Worm (Caenorhabditis elegans) whole organism, L3 larva: Measurements from ENCODE around the gene lias-1.
A peak's percentile ranks its signal among the peaks of the same experiment; 100 is the strongest.

Source experiments
- R02D3.7 ChIP-seq: fragments of 150-350 bp; optimal IDR thresholded peaks from 2 replicates; lab custom pipeline; 2014; ENCODE audit warnings: missing biosample characterization, missing genetic modification characterization
- ZK546.5 ChIP-seq: sonication (generic microtip); optimal IDR thresholded peaks from 2 replicates; lab custom pipeline; 2017; ENCODE audit warnings: missing biosample characterization, missing genetic modification characterization
- aly-2 ChIP-seq: fragments of 150-350 bp; optimal IDR thresholded peaks from 2 replicates; lab custom pipeline; 2014; ENCODE audit warnings: missing biosample characterization, missing genetic modification characterization
- ama-1 ChIP-seq: fragments of 150-350 bp; optimal IDR thresholded peaks from 2 replicates; lab custom pipeline; 2018
- ceh-16 ChIP-seq: sonication (generic microtip); optimal IDR thresholded peaks from 2 replicates; lab custom pipeline; 2017; ENCODE audit warnings: missing biosample characterization, missing genetic modification characterization
- ceh-28 ChIP-seq: fragments of 150-350 bp; optimal IDR thresholded peaks from 2 replicates; lab custom pipeline; 2014; ENCODE audit warnings: missing biosample characterization, missing genetic modification reagents, missing genetic modification characterization
- ceh-82 ChIP-seq: fragments of 150-350 bp; optimal IDR thresholded peaks from 2 replicates; lab custom pipeline; 2014; ENCODE audit warnings: missing biosample characterization, missing genetic modification characterization
- daf-12 ChIP-seq: fragments of 150-350 bp; optimal IDR thresholded peaks from 2 replicates; lab custom pipeline; 2014; ENCODE audit warnings: missing biosample characterization, missing genetic modification reagents, missing genetic modification characterization
- egl-27 ChIP-seq: sonication (generic microtip); optimal IDR thresholded peaks from 4 replicates; lab custom pipeline; 2017; ENCODE audit warnings: missing biosample characterization, missing genetic modification reagents, missing genetic modification characterization
- egl-5 ChIP-seq: fragments of 150-350 bp; optimal IDR thresholded peaks from 2 replicates; lab custom pipeline; 2017; ENCODE audit warnings: missing biosample characterization, missing genetic modification reagents, missing genetic modification characterization, inconsistent platforms
- elt-1 ChIP-seq: fragments of 150-350 bp; optimal IDR thresholded peaks from 2 replicates; lab custom pipeline; 2014; ENCODE audit warnings: missing biosample characterization, missing genetic modification characterization
- elt-2 ChIP-seq: sonication (generic microtip); optimal IDR thresholded peaks from 2 replicates; lab custom pipeline; 2016; ENCODE audit warnings: missing genetic modification reagents, mild to moderate bottlenecking, missing genetic modification characterization, missing compliant biosample characterization
- elt-3 ChIP-seq, 3 experiments: fragments of 150-350 bp in 1 of 3; sonication (generic microtip) in 2 of 3; optimal IDR thresholded peaks; 2 replicates in 2 of 3; 4 replicates in 1 of 3; lab custom pipeline; 2014 to 2017; ENCODE audit warnings: missing biosample characterization in 3 of 3, missing genetic modification characterization in 3 of 3
- eor-1 ChIP-seq, 2 experiments: fragments of 150-350 bp; optimal IDR thresholded peaks; 2 replicates each; lab custom pipeline; 2014 to 2018; ENCODE audit warnings: missing biosample characterization in 2 of 2, missing genetic modification characterization in 2 of 2
- fkh-10 ChIP-seq: sonication (generic microtip); optimal IDR thresholded peaks from 2 replicates; lab custom pipeline; 2017; ENCODE audit warnings: missing biosample characterization, missing genetic modification reagents, missing genetic modification characterization
- fkh-2 ChIP-seq: fragments of 150-350 bp; optimal IDR thresholded peaks from 2 replicates; lab custom pipeline; 2014; ENCODE audit warnings: missing biosample characterization, missing genetic modification reagents, missing genetic modification characterization
- hmg-11 ChIP-seq: sonication (generic microtip); optimal IDR thresholded peaks from 2 replicates; lab custom pipeline; 2016; ENCODE audit warnings: missing genetic modification characterization, missing compliant biosample characterization
- jun-1 ChIP-seq: fragments of 150-350 bp; optimal IDR thresholded peaks from 2 replicates; lab custom pipeline; 2014; ENCODE audit warnings: missing biosample characterization, missing genetic modification reagents, missing genetic modification characterization
- lin-15B ChIP-seq: fragments of 150-350 bp; optimal IDR thresholded peaks from 2 replicates; lab custom pipeline; 2014; ENCODE audit warnings: missing biosample characterization, missing genetic modification characterization
- lin-39 ChIP-seq: fragments of 150-350 bp; optimal IDR thresholded peaks from 2 replicates; lab custom pipeline; 2018; ENCODE audit warnings: missing biosample characterization, missing genetic modification reagents, missing genetic modification characterization
- mdl-1 ChIP-seq: fragments of 150-350 bp; optimal IDR thresholded peaks from 2 replicates; lab custom pipeline; 2014; ENCODE audit warnings: missing biosample characterization, missing genetic modification characterization
- nfya-1 ChIP-seq: sonication (generic microtip); optimal IDR thresholded peaks from 2 replicates; lab custom pipeline; 2017; ENCODE audit warnings: missing genetic modification characterization, mild to moderate bottlenecking, missing compliant biosample characterization, antibody characterized with exemption, moderate library complexity; ENCODE audit not compliant: insufficient read depth
- nhr-11 ChIP-seq: fragments of 150-350 bp; optimal IDR thresholded peaks from 2 replicates; lab custom pipeline; 2014; ENCODE audit warnings: missing biosample characterization, missing genetic modification characterization
- nhr-23 ChIP-seq: fragments of 150-350 bp; optimal IDR thresholded peaks from 2 replicates; lab custom pipeline; 2014; ENCODE audit warnings: missing biosample characterization, missing genetic modification reagents, missing genetic modification characterization
- nhr-25 ChIP-seq: sonication (generic microtip); optimal IDR thresholded peaks from 2 replicates; lab custom pipeline; 2017; ENCODE audit warnings: missing biosample characterization, missing genetic modification characterization
- nhr-28 ChIP-seq: fragments of 150-350 bp; optimal IDR thresholded peaks from 2 replicates; lab custom pipeline; 2014; ENCODE audit warnings: missing biosample characterization, missing genetic modification characterization
- nhr-43 ChIP-seq: sonication (generic microtip); optimal IDR thresholded peaks from 2 replicates; lab custom pipeline; 2016; ENCODE audit warnings: mild to moderate bottlenecking, missing genetic modification characterization, missing compliant biosample characterization; ENCODE audit not compliant: poor library complexity, severe bottlenecking
- pha-4 ChIP-seq: fragments of 150-350 bp; optimal IDR thresholded peaks from 2 replicates; lab custom pipeline; 2014; ENCODE audit warnings: missing biosample characterization, missing genetic modification reagents, missing genetic modification characterization
- pqm-1 ChIP-seq: fragments of 150-350 bp; optimal IDR thresholded peaks from 2 replicates; lab custom pipeline; 2017; ENCODE audit warnings: missing biosample characterization, missing genetic modification characterization, inconsistent platforms
- unc-62 ChIP-seq: fragments of 150-350 bp; sonication (generic microtip); optimal IDR thresholded peaks from 4 replicates; lab custom pipeline; 2014; ENCODE audit warnings: missing biosample characterization, missing genetic modification reagents, missing genetic modification characterization
- ztf-4 ChIP-seq: fragments of 150-350 bp; optimal IDR thresholded peaks from 2 replicates; lab custom pipeline; 2014; ENCODE audit warnings: missing biosample characterization, missing genetic modification characterization

The lias-1 gene

ce11 chrIII:3480950-3481349 is 24.0 kb downstream of the lias-1 start:
- no peak for TF ChIP-seq ceh-82 (tag; lab: Kevin White, UChicago)
- peak; percentile 51 for TF ChIP-seq nhr-23 (tag; lab: Kevin White, UChicago)

ce11 chrIII:3480236-3480635 is 24.7 kb downstream of the lias-1 start:
- TF ChIP-seq fkh-10 (GFP tag; lab: Kevin White, UChicago) (no peak), nhr-25 (tag; lab: Kevin White, UChicago) (peak; percentile 71), ceh-28 (tag; lab: Kevin White, UChicago) (no peak), ztf-4 (tag; lab: Kevin White, UChicago) (no peak), egl-5 (tag; lab: Kevin White, UChicago) (no peak), nhr-23 (tag; lab: Kevin White, UChicago) (peak; percentile 34), elt-3 (tag; optimal IDR thresholded peaks at IDR 0.05; lab: Kevin White, UChicago) (no peak), lin-39 (tag; lab: Kevin White, UChicago) (no peak), daf-12 (tag; lab: Kevin White, UChicago) (no peak), fkh-2 (tag; lab: Kevin White, UChicago) (no peak)

ce11 chrIII:3478795-3479398 is 26.0 kb downstream of the lias-1 start:
- TF ChIP-seq ztf-4 (tag; lab: Kevin White, UChicago) (no peak), elt-1 (tag; lab: Kevin White, UChicago) (peak; percentile 86), daf-12 (tag; lab: Kevin White, UChicago) (no peak), nhr-28 (no peak), nfya-1 (tag; lab: Kevin White, UChicago) (peak; percentile 80), unc-62 (GFP tag; lab: Kevin White, UChicago) (no peak), nhr-11 (tag; lab: Kevin White, UChicago) (no peak)
- TF ChIP-seq, all 47 proteins: peak for 2

DNA sequence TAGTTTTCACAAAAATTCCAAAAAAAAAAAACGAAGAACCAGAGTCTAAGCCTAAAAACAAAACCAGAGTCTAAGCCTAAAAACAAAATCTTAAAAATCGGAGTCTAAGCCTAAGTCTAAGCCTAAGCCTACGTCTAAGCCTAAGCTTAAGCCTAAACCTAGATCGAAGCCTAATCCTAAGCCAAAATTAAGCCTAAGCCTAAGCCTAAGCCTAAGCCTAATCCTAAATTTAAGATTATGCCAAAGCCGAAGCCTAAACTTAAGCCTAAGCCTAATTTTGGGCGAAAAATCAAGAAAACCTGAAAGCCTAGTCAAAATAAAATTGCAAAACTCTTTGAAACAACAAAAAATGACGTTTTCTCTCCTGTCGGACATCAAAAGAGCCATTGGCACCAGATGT is 27.5 kb downstream of the lias-1 start:
- TF ChIP-seq unc-62 (GFP tag; lab: Kevin White, UChicago) (no peak), hmg-11 (no peak)

DNA sequence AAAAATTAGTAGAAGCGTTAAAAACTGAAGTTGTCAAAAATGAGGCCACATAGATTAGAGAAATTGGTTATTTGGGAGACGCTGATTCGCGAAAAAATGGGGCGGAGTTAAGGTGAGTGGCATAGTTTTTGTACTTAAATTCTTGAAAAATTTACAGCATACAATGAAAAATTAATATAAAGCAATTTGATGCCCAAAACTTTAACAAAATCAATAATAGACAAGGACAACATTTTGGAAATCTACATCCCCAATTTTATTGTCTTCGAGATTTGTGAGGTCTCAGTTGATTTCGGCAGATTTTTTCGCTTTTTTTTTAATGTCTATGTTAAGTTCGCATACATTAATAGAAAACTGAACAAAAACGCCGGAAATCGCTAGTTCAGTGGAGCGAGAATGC is 28.7 kb downstream of the lias-1 start:
- TF ChIP-seq elt-2, result no peak
- TF ChIP-seq nfya-1 (tag; lab: Kevin White, UChicago), result peak; percentile 44

DNA sequence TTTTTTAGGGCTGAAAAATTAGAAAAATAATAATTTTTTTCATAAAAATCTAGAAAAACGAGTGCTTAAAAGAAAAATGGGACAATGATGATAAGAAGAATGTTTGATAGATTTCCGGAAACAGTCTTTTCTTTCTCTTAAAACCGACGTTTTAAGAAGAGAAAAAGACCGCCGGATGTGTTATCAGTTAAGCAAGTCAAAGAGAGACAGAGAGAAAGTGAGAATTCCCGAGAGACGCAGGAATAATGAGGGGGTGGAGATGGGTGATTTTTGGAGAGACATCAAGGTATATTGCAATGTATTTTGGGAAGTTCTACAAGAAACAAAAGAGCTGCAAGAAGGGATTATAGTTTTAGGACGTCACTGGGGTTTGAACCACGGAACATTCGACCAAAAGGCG is 29.4 kb downstream of the lias-1 start, which contains the start of gene C34C12.9:
C34C12.9 (minus strand) TSS at position 16 of the 400 bp plus-strand sequence.
- TF ChIP-seq elt-2 (peak; percentile 48), mdl-1 (tag; lab: Kevin White, UChicago) (no peak), nhr-25 (tag; lab: Kevin White, UChicago) (no peak), fkh-10 (GFP tag; lab: Kevin White, UChicago) (no peak)

ce11 chrIII:3475014-3475413 is 29.9 kb downstream of the lias-1 start:
- TF ChIP-seq elt-2, result peak; percentile 38
- TF ChIP-seq pqm-1 (tag; lab: Kevin White, UChicago), result peak; percentile 68
- no peak for TF ChIP-seq jun-1 (tag; lab: Kevin White, UChicago)

ce11 chrIII:3471403-3472053 is 33.4 kb downstream of the lias-1 start, which contains the start of gene rsu-1:
rsu-1 (plus strand) TSS chrIII:3472003.
- TF ChIP-seq nfya-1 (tag; lab: Kevin White, UChicago) (peak; percentile 68), unc-62 (GFP tag; lab: Kevin White, UChicago) (no peak), mdl-1 (tag; lab: Kevin White, UChicago) (no peak), pqm-1 (tag; lab: Kevin White, UChicago) (peak; percentile 48), elt-2 (peak; percentile 31), aly-2 (tag; lab: Kevin White, UChicago) (no peak), eor-1 (tag; optimal IDR thresholded peaks at IDR 0.05; lab: Kevin White, UChicago) (no peak), lin-15B (tag; lab: Kevin White, UChicago) (peak; percentile 48), lin-39 (tag; lab: Kevin White, UChicago) (peak; percentile 50), nhr-23 (tag; lab: Kevin White, UChicago) (peak; percentile 44), jun-1 (tag; lab: Kevin White, UChicago) (no peak), nhr-11 (tag; lab: Kevin White, UChicago) (no peak), R02D3.7 (tag; lab: Kevin White, UChicago) (no peak), nhr-25 (tag; lab: Kevin White, UChicago) (peak; percentile 83), ceh-16 (tag; lab: Kevin White, UChicago) (no peak), hmg-11 (peak; percentile 81), egl-27 (tag; lab: Kevin White, UChicago) (no peak), nhr-43 (no peak), pha-4 (peak; percentile 45), ceh-28 (tag; lab: Kevin White, UChicago) (peak; percentile 50), ama-1 (no peak), ZK546.5 (no peak)
